Fruit fly (Drosophila melanogaster) whole organism, wandering third instar larva: Measurements from ENCODE around the gene Sec10.

Source experiments
- Abd-B ChIP-seq: fragments of >200 bp; optimal IDR thresholded peaks from 2 replicates; lab custom pipeline; 2017; ENCODE audit warnings: missing biosample characterization, missing genetic modification characterization
- CG32264 ChIP-seq: fragments of 200-800 bp; sonication (Bioruptor generic); optimal IDR thresholded peaks from 2 replicates; lab custom pipeline; 2016; ENCODE audit warnings: missing biosample characterization, missing genetic modification characterization
- CG9705 ChIP-seq: fragments of 200-800 bp; sonication (Bioruptor generic); optimal IDR thresholded peaks from 2 replicates; lab custom pipeline; 2018; ENCODE audit warnings: missing biosample characterization, mild to moderate bottlenecking, missing genetic modification characterization
- CrebA ChIP-seq: fragments of 200-800 bp; sonication (Bioruptor generic); optimal IDR thresholded peaks from 2 replicates; lab custom pipeline; 2016; ENCODE audit warnings: missing biosample characterization, mild to moderate bottlenecking, missing genetic modification characterization, borderline replicate concordance
- Dfd ChIP-seq: fragments of >200 bp; optimal IDR thresholded peaks from 2 replicates; lab custom pipeline; 2017; ENCODE audit warnings: missing biosample characterization, missing genetic modification characterization
- Dif ChIP-seq: fragments of 200-275, 200-300 bp; sonication (Bioruptor generic); optimal IDR thresholded peaks from 2 replicates; lab custom pipeline; 2018; ENCODE audit warnings: missing biosample characterization, missing genetic modification characterization; ENCODE audit not compliant: partially characterized antibody
- GATAd ChIP-seq: sonication (Bioruptor generic); optimal IDR thresholded peaks from 2 replicates; lab custom pipeline; 2016; ENCODE audit warnings: missing biosample characterization, missing genetic modification characterization
- HLH106 ChIP-seq: fragments of 200-800 bp; optimal IDR thresholded peaks from 3 replicates; lab custom pipeline; 2019; ENCODE audit warnings: missing biosample characterization, mild to moderate bottlenecking, missing genetic modification characterization, moderate library complexity
- Hnf4 ChIP-seq: fragments of 200-800 bp; sonication (Bioruptor generic); optimal IDR thresholded peaks from 2 replicates; lab custom pipeline; 2016; ENCODE audit warnings: missing biosample characterization, mild to moderate bottlenecking, missing genetic modification characterization
- Hr78 ChIP-seq: fragments of >200 bp; optimal IDR thresholded peaks from 2 replicates; lab custom pipeline; 2017; ENCODE audit warnings: missing biosample characterization, missing genetic modification characterization
- Hr83 ChIP-seq: fragments of 200-300 bp; sonication (Bioruptor generic); optimal IDR thresholded peaks from 2 replicates; lab custom pipeline; 2016; ENCODE audit warnings: missing biosample characterization, mild to moderate bottlenecking, missing genetic modification characterization, moderate library complexity; ENCODE audit not compliant: poor library complexity, severe bottlenecking
- Jra ChIP-seq: sonication (Bioruptor generic); optimal IDR thresholded peaks from 2 replicates; lab custom pipeline; 2016; ENCODE audit warnings: missing biosample characterization, missing genetic modification characterization
- Mio ChIP-seq: sonication (Bioruptor generic); optimal IDR thresholded peaks from 2 replicates; lab custom pipeline; 2016; ENCODE audit warnings: missing biosample characterization, missing genetic modification characterization
- Myc ChIP-seq: fragments of >200 bp; optimal IDR thresholded peaks from 2 replicates; lab custom pipeline; 2017
- N ChIP-seq: fragments of >200 bp; optimal IDR thresholded peaks from 2 replicates; lab custom pipeline; 2018; ENCODE audit warnings: missing biosample characterization, missing external identifiers, missing genetic modification characterization
- OdsH ChIP-seq: fragments of 200-800 bp; sonication (Bioruptor generic); optimal IDR thresholded peaks from 2 replicates; lab custom pipeline; 2016; ENCODE audit warnings: missing biosample characterization, mild to moderate bottlenecking, missing genetic modification characterization
- Rel ChIP-seq, 2 experiments: fragments of 200-800 bp; sonication (Bioruptor generic) in 1 of 2; optimal IDR thresholded peaks; 2 replicates in 1 of 2; 3 replicates in 1 of 2; lab custom pipeline; 2016 to 2019; ENCODE audit warnings: mild to moderate bottlenecking in 2 of 2, missing biosample characterization in 2 of 2, missing genetic modification characterization in 2 of 2, moderate library complexity in 1 of 2
- Sp1 ChIP-seq: fragments of 200-800 bp; sonication (Bioruptor generic); optimal IDR thresholded peaks from 3 replicates; lab custom pipeline; 2019; ENCODE audit warnings: missing biosample characterization, mild to moderate bottlenecking, missing genetic modification characterization, moderate library complexity
- Vsx2 ChIP-seq: fragments of 200-300, 225-300 bp; sonication (Bioruptor generic); optimal IDR thresholded peaks from 2 replicates; lab custom pipeline; 2018; ENCODE audit warnings: missing biosample characterization, missing genetic modification characterization; ENCODE audit not compliant: partially characterized antibody
- br ChIP-seq: fragments of 200-800 bp; sonication (Bioruptor generic); optimal IDR thresholded peaks from 2 replicates; lab custom pipeline; 2016; ENCODE audit warnings: missing biosample characterization, missing genetic modification characterization
- brk ChIP-seq: fragments of 200-800 bp; sonication (Bioruptor generic); optimal IDR thresholded peaks from 2 replicates; lab custom pipeline; 2016; ENCODE audit warnings: missing biosample characterization, mild to moderate bottlenecking, missing genetic modification characterization
- dl ChIP-seq, 2 experiments: fragments of 175-275, 200-275 bp in 1 of 2; fragments of 200-275 bp in 1 of 2; sonication (Bioruptor generic); optimal IDR thresholded peaks; lab custom pipeline; 2018; ENCODE audit warnings: mild to moderate bottlenecking in 2 of 2, missing biosample characterization in 2 of 2, missing genetic modification characterization in 2 of 2, moderate library complexity in 2 of 2; ENCODE audit not compliant: partially characterized antibody in 2 of 2, insufficient read depth in 1 of 2
- dmrt93B ChIP-seq: fragments of 200-800 bp; sonication (Bioruptor generic); optimal IDR thresholded peaks from 2 replicates; lab custom pipeline; 2018; ENCODE audit warnings: missing biosample characterization, mild to moderate bottlenecking, missing genetic modification characterization
- dsf ChIP-seq: sonication (Bioruptor generic); optimal IDR thresholded peaks from 2 replicates; lab custom pipeline; 2016; ENCODE audit warnings: missing biosample characterization, missing genetic modification characterization, borderline replicate concordance
- ey ChIP-seq: fragments of 200-800 bp; sonication (Bioruptor generic); optimal IDR thresholded peaks from 2 replicates; lab custom pipeline; 2016; ENCODE audit warnings: missing biosample characterization, missing genetic modification characterization
- foxo ChIP-seq, 2 experiments: fragments of 200-800 bp; sonication (Bioruptor generic); optimal IDR thresholded peaks; 2 replicates in 1 of 2; 3 replicates in 1 of 2; lab custom pipeline; 2016 to 2017; ENCODE audit warnings: missing biosample characterization in 2 of 2, missing genetic modification characterization in 2 of 2
- fru ChIP-seq: fragments of 200-800 bp; sonication (Bioruptor generic); optimal IDR thresholded peaks from 3 replicates; lab custom pipeline; 2016; ENCODE audit warnings: missing biosample characterization, mild to moderate bottlenecking, missing genetic modification characterization
- h ChIP-seq: fragments of 200-800 bp; sonication (Bioruptor generic); optimal IDR thresholded peaks from 3 replicates; lab custom pipeline; 2016; ENCODE audit warnings: missing biosample characterization, mild to moderate bottlenecking, missing genetic modification characterization
- jim ChIP-seq: fragments of 175-275, 200-325 bp; sonication (Bioruptor generic); optimal IDR thresholded peaks from 2 replicates; lab custom pipeline; 2016; ENCODE audit warnings: missing biosample characterization, mild to moderate bottlenecking, missing genetic modification characterization
- lola ChIP-seq: fragments of >200 bp; optimal IDR thresholded peaks from 2 replicates; lab custom pipeline; 2017; ENCODE audit warnings: missing biosample characterization, missing genetic modification characterization
- pan ChIP-seq: fragments of >200 bp; optimal IDR thresholded peaks from 2 replicates; lab custom pipeline; 2017
- psq ChIP-seq: fragments of 200-800 bp; sonication (Bioruptor generic); optimal IDR thresholded peaks from 3 replicates; lab custom pipeline; 2017; ENCODE audit warnings: missing biosample characterization, mild to moderate bottlenecking, missing genetic modification characterization, moderate library complexity
- rgr ChIP-seq: fragments of 200-800 bp; sonication (Bioruptor generic); optimal IDR thresholded peaks from 3 replicates; lab custom pipeline; 2016; ENCODE audit warnings: missing biosample characterization, mild to moderate bottlenecking, missing genetic modification characterization
- sage ChIP-seq: fragments of 200-800 bp; sonication (Bioruptor generic); optimal IDR thresholded peaks from 2 replicates; lab custom pipeline; 2016; ENCODE audit warnings: missing biosample characterization, mild to moderate bottlenecking, missing genetic modification characterization
- sv ChIP-seq: fragments of 200-800 bp; sonication (Bioruptor generic); optimal IDR thresholded peaks from 3 replicates; lab custom pipeline; 2016; ENCODE audit warnings: missing biosample characterization, missing genetic modification characterization
- tai ChIP-seq: sonication (Bioruptor generic); optimal IDR thresholded peaks from 2 replicates; lab custom pipeline; 2016; ENCODE audit warnings: missing biosample characterization, missing genetic modification characterization
- woc ChIP-seq: sonication (Bioruptor generic); optimal IDR thresholded peaks from 2 replicates; lab custom pipeline; 2016; ENCODE audit warnings: missing biosample characterization, mild to moderate bottlenecking, missing genetic modification characterization

The Sec10 gene

DNA sequence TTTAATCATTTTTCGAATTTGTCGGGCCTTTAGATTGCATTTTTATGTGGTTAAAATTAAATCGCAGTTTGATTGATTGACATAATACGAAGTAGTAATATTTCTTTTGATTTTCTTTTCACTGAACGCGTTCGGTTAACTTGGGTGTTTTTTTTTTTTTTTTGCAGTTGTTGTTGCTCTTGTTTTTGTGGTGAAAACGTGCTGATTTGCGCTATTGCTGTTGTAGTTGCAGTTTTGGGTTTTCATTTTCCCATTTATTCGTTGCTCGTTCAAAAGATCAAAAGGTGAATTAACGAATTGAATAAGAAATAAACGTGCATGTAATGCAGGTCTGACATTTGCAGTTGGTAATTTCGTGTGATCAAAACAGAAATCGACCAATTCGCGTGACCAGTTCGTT is 33.2 kb upstream of the Sec10 start:
- TF ChIP-seq brk (no peak), Abd-B (GFP tag; lab: Kevin White, UChicago) (no peak), sv (GFP tag; lab: Kevin White, UChicago) (no peak)

DNA sequence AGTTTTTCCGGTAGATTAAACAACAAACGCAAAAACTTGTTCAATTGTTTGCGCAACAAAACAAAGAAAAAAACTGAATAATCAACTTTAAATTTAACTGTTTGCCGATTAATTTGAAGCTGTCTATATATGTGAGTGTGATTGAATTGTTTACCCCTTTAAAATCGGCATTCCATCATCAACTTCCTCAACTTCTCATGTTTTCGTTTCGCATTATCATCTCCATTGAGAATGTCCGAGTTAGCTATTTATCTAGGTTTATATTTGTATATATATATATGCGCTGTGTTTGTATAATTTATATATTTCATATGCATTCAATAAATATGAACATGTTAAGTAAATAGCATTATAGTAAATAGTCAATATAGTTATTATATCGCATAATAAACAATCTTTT is 32.2 kb upstream of the Sec10 start:
- TF ChIP-seq Myc (lab: Kevin White, UChicago) (no peak), GATAd (GFP tag; lab: Kevin White, UChicago) (no peak), psq (no peak), fru (GFP tag; lab: Kevin White, UChicago) (no peak), Mio (GFP tag; lab: Kevin White, UChicago) (no peak), sv (GFP tag; lab: Kevin White, UChicago) (no peak), Jra (GFP tag; lab: Kevin White, UChicago) (no peak), dsf (GFP tag; lab: Kevin White, UChicago) (no peak), ey (no peak), dl (GFP tag; optimal IDR thresholded peaks at IDR 0.05; lab: Kevin White, UChicago; ENCODE audit: insufficient read depth in 1 of 2, partially characterized antibody in 2 of 2) (no peak), foxo (GFP tag; optimal IDR thresholded peaks at IDR 0.05; lab: Kevin White, UChicago) (no peak), pan (lab: Kevin White, UChicago) (no peak), Hnf4 (GFP tag; lab: Kevin White, UChicago) (no peak), rgr (GFP tag; lab: Kevin White, UChicago) (no peak), OdsH (GFP tag; lab: Kevin White, UChicago) (no peak), Hr78 (GFP tag; lab: Kevin White, UChicago) (no peak), CG32264 (GFP tag; lab: Kevin White, UChicago) (no peak), CrebA (GFP tag; lab: Kevin White, UChicago) (no peak), Vsx2 (GFP tag; lab: Kevin White, UChicago) (no peak)

dm6 chr3R:24103708-24104107 is 30.9 kb upstream of the Sec10 start:
- TF ChIP-seq CrebA (GFP tag; lab: Kevin White, UChicago) (no peak), Sp1 (GFP tag; lab: Kevin White, UChicago) (no peak), sv (GFP tag; lab: Kevin White, UChicago) (no peak), woc (GFP tag; lab: Kevin White, UChicago) (no peak), N (GFP tag; lab: Kevin White, UChicago) (no peak), GATAd (GFP tag; lab: Kevin White, UChicago) (no peak), dsf (GFP tag; lab: Kevin White, UChicago) (no peak), lola (GFP tag; lab: Kevin White, UChicago) (no peak), OdsH (GFP tag; lab: Kevin White, UChicago) (no peak), CG32264 (GFP tag; lab: Kevin White, UChicago) (no peak), Dif (GFP tag; lab: Kevin White, UChicago) (no peak)
- TF ChIP-seq, all 38 proteins: peak for 0

DNA sequence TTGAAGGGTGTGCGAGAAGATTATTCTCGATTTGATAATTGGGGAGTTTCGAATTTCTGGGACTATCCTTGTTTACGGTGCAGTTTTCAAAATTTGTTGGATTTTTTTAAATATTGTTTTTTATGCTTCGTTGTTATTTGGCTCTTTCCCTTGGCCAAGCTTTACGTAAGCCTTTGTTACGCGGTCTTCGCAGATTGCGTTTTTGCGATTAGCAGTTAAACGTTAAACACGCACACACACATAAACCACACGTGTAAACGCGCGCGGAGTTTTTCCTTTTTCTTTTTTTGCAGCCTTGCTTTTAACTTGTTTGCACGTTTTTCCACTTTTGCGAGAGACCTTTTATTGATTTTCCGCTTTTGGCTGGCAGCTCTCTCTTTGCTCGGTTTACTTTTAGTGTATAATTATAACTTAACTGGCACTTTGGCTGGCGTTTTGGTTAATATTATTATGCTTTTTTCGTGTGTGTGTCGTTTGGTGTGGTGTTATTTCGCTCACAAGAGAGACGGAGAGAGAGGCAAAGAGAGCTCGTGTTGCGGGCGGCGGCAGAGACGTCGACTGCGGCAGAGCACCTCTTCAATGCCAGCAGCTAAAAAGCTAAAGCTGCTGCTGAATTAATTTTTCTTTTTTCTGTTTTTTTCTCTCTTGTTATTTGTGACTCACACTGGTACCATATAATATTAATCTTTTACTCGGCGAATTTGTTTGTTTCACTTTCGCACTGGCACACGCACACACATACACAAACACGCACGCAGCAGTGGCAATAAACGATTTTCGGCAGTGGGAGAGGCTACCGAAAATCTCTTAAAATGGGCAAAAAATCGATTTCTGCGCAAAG is 29.9 kb upstream of the Sec10 start:
- TF ChIP-seq Dfd (GFP tag; lab: Kevin White, UChicago) (no peak), Hr83 (GFP tag; lab: Kevin White, UChicago) (no peak), dl (GFP tag; optimal IDR thresholded peaks at IDR 0.05; lab: Kevin White, UChicago; ENCODE audit: insufficient read depth in 1 of 2, partially characterized antibody in 2 of 2) (peak in 1 of 2 experiments; percentile 60), N (GFP tag; lab: Kevin White, UChicago) (no peak), foxo (GFP tag; optimal IDR thresholded peaks at IDR 0.05; lab: Kevin White, UChicago) (no peak), CrebA (GFP tag; lab: Kevin White, UChicago) (no peak), br (GFP tag; lab: Kevin White, UChicago) (no peak), psq (no peak), Abd-B (GFP tag; lab: Kevin White, UChicago) (no peak), ey (no peak), h (no peak), sv (GFP tag; lab: Kevin White, UChicago) (no peak), HLH106 (tag; lab: Kevin White, UChicago) (no peak), sage (no peak), GATAd (GFP tag; lab: Kevin White, UChicago) (no peak), pan (lab: Kevin White, UChicago) (no peak), Dif (GFP tag; lab: Kevin White, UChicago) (peak; percentile 56), Vsx2 (GFP tag; lab: Kevin White, UChicago) (no peak), fru (GFP tag; lab: Kevin White, UChicago) (no peak), Jra (GFP tag; lab: Kevin White, UChicago) (peak; percentile 15), Mio (GFP tag; lab: Kevin White, UChicago) (no peak), dmrt93B (GFP tag; lab: Kevin White, UChicago) (no peak), jim (GFP tag; lab: Kevin White, UChicago) (no peak), Rel (GFP tag; optimal IDR thresholded peaks at IDR 0.05; lab: Kevin White, UChicago) (peak; percentile 60), Rel (tag; optimal IDR thresholded peaks at IDR 0.05; lab: Kevin White, UChicago) (no peak), tai (no peak), Sp1 (GFP tag; lab: Kevin White, UChicago) (no peak), Hnf4 (GFP tag; lab: Kevin White, UChicago) (no peak), brk (no peak), CG9705 (GFP tag; lab: Kevin White, UChicago) (no peak), rgr (GFP tag; lab: Kevin White, UChicago) (no peak)
